Worm (Caenorhabditis elegans) whole organism, midembryonic: ENCODE data around the gene vps-29.

Experiments
- T22C8.4 ChIP-seq: fragments of 200-800 bp; sonication (Bioruptor generic); IDR thresholded peaks from 2 replicates; pipeline ENCODE4 v1.3.6; 2022; ENCODE audit warnings: missing genetic modification characterization, missing compliant biosample characterization
- flt-1 ChIP-seq: fragments of 200-800 bp; sonication (Bioruptor generic); IDR thresholded peaks from 2 replicates; pipeline ENCODE4 v1.3.6; 2022; ENCODE audit warnings: missing genetic modification characterization, missing compliant biosample characterization
- ref-1 ChIP-seq: fragments of 200-800 bp; sonication (Bioruptor generic); conservative IDR thresholded peaks from 2 replicates; pipeline ENCODE4 v1.3.6; 2022; ENCODE audit warnings: missing genetic modification reagents, missing genetic modification characterization, missing compliant biosample characterization

DNA sequence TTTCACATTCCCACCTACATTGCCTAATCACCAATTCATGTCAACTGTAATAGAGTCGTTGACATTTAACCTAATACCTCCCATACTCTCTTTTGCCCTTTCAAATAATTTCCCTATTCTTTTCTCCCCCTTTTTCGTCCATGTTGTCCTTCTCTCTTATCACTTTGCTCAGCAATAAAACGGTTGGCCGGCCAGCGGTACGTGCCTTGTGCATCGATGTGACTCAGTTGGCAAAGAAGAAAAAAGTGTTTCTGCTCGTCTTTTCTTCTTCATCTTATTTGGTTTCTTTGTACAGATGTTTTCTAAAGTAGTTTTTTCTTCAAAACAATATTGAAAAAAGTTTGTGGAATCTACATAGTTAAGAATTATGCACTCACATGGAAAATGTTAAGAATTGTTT lies 21.7 kb upstream of the vps-29 start:
- TF ChIP-seq T22C8.4 (GFP tag; lab: Robert Waterston, UW) (no peak), ref-1 (GFP tag; lab: Robert Waterston, UW) (no peak), flt-1 (GFP tag; lab: Robert Waterston, UW) (no peak)
